Fruit fly (Drosophila melanogaster) whole organism, embryonic: ENCODE results near the gene Galphai.

ENCODE experiments used
- CG10209 ChIP-seq: fragments of 200-800 bp; sonication (Bioruptor generic); optimal IDR thresholded peaks from 3 replicates; lab custom pipeline; 2017; ENCODE audit warnings: missing biosample characterization, mild to moderate bottlenecking, missing genetic modification characterization, missing genetic modification reagents
- CG10543 ChIP-seq: fragments of 200-800 bp; sonication (Bioruptor generic); optimal IDR thresholded peaks from 3 replicates; lab custom pipeline; 2017; ENCODE audit warnings: missing biosample characterization, mild to moderate bottlenecking, missing genetic modification characterization, moderate library complexity
- CG11456 ChIP-seq: fragments of 200-800 bp; sonication (Bioruptor generic); IDR thresholded peaks from 3 replicates; pipeline ENCODE4 v1.3.6; 2022; ENCODE audit warnings: missing biosample characterization, missing genetic modification characterization
- CG11560 ChIP-seq: fragments of 200-800 bp; sonication (Bioruptor generic); IDR thresholded peaks from 3 replicates; pipeline ENCODE4 v1.3.6; 2022; ENCODE audit warnings: missing biosample characterization, missing genetic modification characterization
- CG12769 ChIP-seq: fragments of 200-800 bp; sonication (Bioruptor generic); optimal IDR thresholded peaks from 2 replicates; lab custom pipeline; 2019; ENCODE audit warnings: missing biosample characterization, mild to moderate bottlenecking, missing genetic modification characterization, moderate library complexity
- CG13287 ChIP-seq: fragments of 200-800 bp; sonication (Bioruptor generic); IDR thresholded peaks from 2 replicates; pipeline ENCODE4 v1.3.6; 2022; ENCODE audit warnings: missing biosample characterization, missing genetic modification characterization; ENCODE audit not compliant: partially characterized antibody
- CG13424 ChIP-seq: fragments of 200-800 bp; sonication (Bioruptor generic); optimal IDR thresholded peaks from 2 replicates; lab custom pipeline; 2019; ENCODE audit warnings: missing biosample characterization, mild to moderate bottlenecking, missing genetic modification characterization, moderate library complexity
- CG13624 ChIP-seq: fragments of 200-800 bp; sonication (Bioruptor generic); optimal IDR thresholded peaks from 2 replicates; lab custom pipeline; 2016; ENCODE audit warnings: missing biosample characterization, missing genetic modification characterization
- CG14965 ChIP-seq: fragments of 200-800 bp; sonication (Bioruptor generic); optimal IDR thresholded peaks from 2 replicates; lab custom pipeline; 2016; ENCODE audit warnings: missing biosample characterization, missing genetic modification characterization, borderline replicate concordance
- CG15269 ChIP-seq: fragments of 200-800 bp; sonication (Bioruptor generic); optimal IDR thresholded peaks from 2 replicates; lab custom pipeline; 2018; ENCODE audit warnings: missing biosample characterization, mild to moderate bottlenecking, missing genetic modification characterization, moderate library complexity
- CG1529 ChIP-seq: fragments of 200-800 bp; sonication (Bioruptor generic); optimal IDR thresholded peaks from 3 replicates; lab custom pipeline; 2018; ENCODE audit warnings: missing biosample characterization, missing genetic modification characterization
- CG3847 ChIP-seq: fragments of 200-800 bp; sonication (Bioruptor generic); IDR thresholded peaks from 2 replicates; pipeline ENCODE4 v1.3.6; 2022; ENCODE audit warnings: missing biosample characterization, missing genetic modification characterization
- CG4328 ChIP-seq: fragments of 200-800 bp; sonication (Bioruptor generic); optimal IDR thresholded peaks from 3 replicates; lab custom pipeline; 2017; ENCODE audit warnings: missing biosample characterization, missing genetic modification reagents, missing genetic modification characterization
- CG6791 ChIP-seq: fragments of 200-800 bp; sonication (Bioruptor generic); IDR thresholded peaks from 3 replicates; pipeline ENCODE4 v1.3.6; 2022; ENCODE audit warnings: missing biosample characterization, missing genetic modification characterization; ENCODE audit not compliant: partially characterized antibody
- CG7556 ChIP-seq: fragments of 200-800 bp; sonication (Bioruptor generic); optimal IDR thresholded peaks from 2 replicates; lab custom pipeline; 2017; ENCODE audit warnings: missing biosample characterization, mild to moderate bottlenecking, missing genetic modification characterization
- CG8359 ChIP-seq: fragments of 200-800 bp; sonication (Bioruptor generic); optimal IDR thresholded peaks from 2 replicates; lab custom pipeline; 2017; ENCODE audit warnings: missing biosample characterization, mild to moderate bottlenecking, missing genetic modification characterization, borderline replicate concordance
- CG8388 ChIP-seq: fragments of 200-800 bp; sonication (Bioruptor generic); optimal IDR thresholded peaks from 2 replicates; lab custom pipeline; 2019; ENCODE audit warnings: missing biosample characterization, mild to moderate bottlenecking, missing genetic modification characterization, moderate library complexity
- CG9817 ChIP-seq: fragments of 200-800 bp; sonication (Bioruptor generic); optimal IDR thresholded peaks from 2 replicates; lab custom pipeline; 2018; ENCODE audit warnings: missing biosample characterization, mild to moderate bottlenecking, missing genetic modification characterization, moderate library complexity
- Dbx ChIP-seq: fragments of 200-800 bp; sonication (Bioruptor generic); IDR thresholded peaks from 3 replicates; pipeline ENCODE4 v1.3.6; 2022; ENCODE audit warnings: missing biosample characterization, missing genetic modification characterization
- Deaf1 ChIP-seq: fragments of 200-800 bp; optimal IDR thresholded peaks from 3 replicates; lab custom pipeline; 2019; ENCODE audit warnings: missing biosample characterization, mild to moderate bottlenecking, missing genetic modification characterization, moderate library complexity
- Dek ChIP-seq: fragments of 200-800 bp; sonication (Bioruptor generic); optimal IDR thresholded peaks from 3 replicates; lab custom pipeline; 2019; ENCODE audit warnings: missing biosample characterization, mild to moderate bottlenecking, missing genetic modification characterization, moderate library complexity
- Dip2 ChIP-seq: fragments of 200-800 bp; sonication (Bioruptor generic); IDR thresholded peaks from 2 replicates; pipeline ENCODE4 v1.3.6; 2022; ENCODE audit warnings: missing biosample characterization, missing genetic modification characterization
- E2f1 ChIP-seq: fragments of 200-800 bp; sonication (Bioruptor generic); IDR thresholded peaks from 2 replicates; pipeline ENCODE4 v1.3.6; 2022; ENCODE audit warnings: missing biosample characterization, missing genetic modification characterization
- HLH3B ChIP-seq: fragments of 200-800 bp; sonication (Bioruptor generic); IDR thresholded peaks from 2 replicates; pipeline ENCODE4 v1.3.6; 2022; ENCODE audit warnings: missing biosample characterization, missing genetic modification characterization
- Hr39 ChIP-seq: fragments of >200 bp; optimal IDR thresholded peaks from 2 replicates; lab custom pipeline; 2017
- Hsf ChIP-seq: fragments of 200-800 bp; sonication (Bioruptor generic); optimal IDR thresholded peaks from 3 replicates; lab custom pipeline; 2016; ENCODE audit warnings: missing biosample characterization, missing genetic modification characterization
- NK7.1 ChIP-seq: fragments of 200-800 bp; sonication (Bioruptor generic); optimal IDR thresholded peaks from 3 replicates; lab custom pipeline; 2016; ENCODE audit warnings: missing biosample characterization, missing genetic modification characterization
- Oaz ChIP-seq: fragments of 200-800 bp; sonication (Bioruptor generic); IDR thresholded peaks from 2 replicates; pipeline ENCODE4 v1.3.6; 2022; ENCODE audit warnings: missing biosample characterization, missing genetic modification characterization
- Xrp1 ChIP-seq: fragments of 200-800 bp; sonication (Bioruptor generic); IDR thresholded peaks from 2 replicates; pipeline ENCODE4 v1.3.6; 2022; ENCODE audit warnings: missing biosample characterization, missing genetic modification characterization
- abd-A ChIP-seq: fragments of 200-800 bp; sonication (Bioruptor generic); optimal IDR thresholded peaks from 3 replicates; lab custom pipeline; 2019; ENCODE audit warnings: missing biosample characterization, mild to moderate bottlenecking, missing genetic modification characterization, moderate library complexity
- amos ChIP-seq: fragments of 200-800 bp; sonication (Bioruptor generic); IDR thresholded peaks from 2 replicates; pipeline ENCODE4 v1.3.6; 2022; ENCODE audit warnings: missing biosample characterization, missing genetic modification characterization; ENCODE audit not compliant: partially characterized antibody
- ase ChIP-seq: fragments of 200-800 bp; sonication (Bioruptor generic); IDR thresholded peaks from 3 replicates; pipeline ENCODE4 v1.3.6; 2022; ENCODE audit warnings: missing biosample characterization, missing genetic modification characterization
- bab2 ChIP-seq: fragments of 200-800 bp; sonication (Bioruptor generic); optimal IDR thresholded peaks from 2 replicates; lab custom pipeline; 2016; ENCODE audit warnings: missing biosample characterization, missing genetic modification characterization
- ci ChIP-seq: fragments of 200-800 bp; sonication (Bioruptor generic); IDR thresholded peaks from 3 replicates; pipeline ENCODE4 v1.3.6; 2022; ENCODE audit warnings: missing biosample characterization, missing genetic modification characterization
- dimm ChIP-seq: fragments of 200-800 bp; sonication (Bioruptor generic); IDR thresholded peaks from 2 replicates; pipeline ENCODE4 v1.3.6; 2022; ENCODE audit warnings: missing biosample characterization, missing genetic modification characterization
- dmrt11E ChIP-seq: fragments of 200-800 bp; sonication (Bioruptor generic); optimal IDR thresholded peaks from 3 replicates; lab custom pipeline; 2018; ENCODE audit warnings: missing biosample characterization, mild to moderate bottlenecking, missing genetic modification characterization, moderate library complexity
- fd3F ChIP-seq: fragments of 200-800 bp; sonication (Bioruptor generic); optimal IDR thresholded peaks from 2 replicates; lab custom pipeline; 2018; ENCODE audit warnings: missing biosample characterization, mild to moderate bottlenecking, missing genetic modification characterization, moderate library complexity
- gsb ChIP-seq: fragments of 200-800 bp; sonication (Bioruptor generic); IDR thresholded peaks from 2 replicates; pipeline ENCODE4 v1.3.6; 2022; ENCODE audit warnings: missing biosample characterization, missing genetic modification characterization
- ind ChIP-seq: fragments of 200-800 bp; sonication (Bioruptor generic); optimal IDR thresholded peaks from 3 replicates; lab custom pipeline; 2016; ENCODE audit warnings: missing biosample characterization, missing genetic modification characterization
- lbe ChIP-seq: fragments of 200-800 bp; sonication (Bioruptor generic); optimal IDR thresholded peaks from 2 replicates; lab custom pipeline; 2016; ENCODE audit warnings: missing biosample characterization, mild to moderate bottlenecking, missing genetic modification characterization
- lilli ChIP-seq: fragments of 200-800 bp; sonication (Bioruptor generic); optimal IDR thresholded peaks from 3 replicates; lab custom pipeline; 2016; ENCODE audit warnings: missing biosample characterization, missing genetic modification characterization
- org-1 ChIP-seq: fragments of 200-800 bp; sonication (Bioruptor generic); optimal IDR thresholded peaks from 2 replicates; lab custom pipeline; 2017; ENCODE audit warnings: missing biosample characterization, missing genetic modification characterization
- pfk ChIP-seq: fragments of 200-800 bp; sonication (Bioruptor generic); optimal IDR thresholded peaks from 2 replicates; lab custom pipeline; 2018; ENCODE audit warnings: missing biosample characterization, mild to moderate bottlenecking, missing genetic modification characterization, moderate library complexity
- pita ChIP-seq: fragments of 200-800 bp; sonication (Bioruptor generic); optimal IDR thresholded peaks from 2 replicates; lab custom pipeline; 2017; ENCODE audit warnings: missing biosample characterization, mild to moderate bottlenecking, missing genetic modification characterization
- psq ChIP-seq: fragments of 200-800 bp; sonication (Bioruptor generic); optimal IDR thresholded peaks from 2 replicates; lab custom pipeline; 2017; ENCODE audit warnings: missing biosample characterization, missing genetic modification characterization
- pum ChIP-seq: fragments of 200-800 bp; sonication (Bioruptor generic); optimal IDR thresholded peaks from 2 replicates; lab custom pipeline; 2016; ENCODE audit warnings: missing biosample characterization, missing genetic modification characterization
- shn ChIP-seq: fragments of 200-800 bp; sonication (Bioruptor generic); optimal IDR thresholded peaks from 3 replicates; lab custom pipeline; 2016; ENCODE audit warnings: missing biosample characterization, missing genetic modification characterization
- sqz ChIP-seq: fragments of 200-800 bp; sonication (Bioruptor generic); optimal IDR thresholded peaks from 3 replicates; lab custom pipeline; 2018; ENCODE audit warnings: missing biosample characterization, mild to moderate bottlenecking, missing genetic modification characterization
- tll ChIP-seq, 2 experiments: fragments of 200-800 bp in 1 of 2; fragments of >200 bp in 1 of 2; sonication (Bioruptor generic) in 1 of 2; optimal IDR thresholded peaks; 2 replicates each; lab custom pipeline; 2017 to 2019; ENCODE audit warnings: missing biosample characterization in 2 of 2, missing genetic modification characterization in 2 of 2, mild to moderate bottlenecking in 1 of 2, moderate library complexity in 1 of 2
- tup ChIP-seq: fragments of 200-800 bp; sonication (Bioruptor generic); optimal IDR thresholded peaks from 2 replicates; lab custom pipeline; 2016; ENCODE audit warnings: missing biosample characterization, mild to moderate bottlenecking, missing genetic modification characterization, moderate library complexity
- usp ChIP-seq: fragments of >200 bp; optimal IDR thresholded peaks from 2 replicates; lab custom pipeline; 2017; ENCODE audit warnings: missing biosample characterization, missing genetic modification characterization
- vfl ChIP-seq: fragments of 200-800 bp; sonication (Bioruptor generic); optimal IDR thresholded peaks from 2 replicates; lab custom pipeline; 2016; ENCODE audit warnings: missing biosample characterization, missing genetic modification characterization

Gene Galphai

DNA sequence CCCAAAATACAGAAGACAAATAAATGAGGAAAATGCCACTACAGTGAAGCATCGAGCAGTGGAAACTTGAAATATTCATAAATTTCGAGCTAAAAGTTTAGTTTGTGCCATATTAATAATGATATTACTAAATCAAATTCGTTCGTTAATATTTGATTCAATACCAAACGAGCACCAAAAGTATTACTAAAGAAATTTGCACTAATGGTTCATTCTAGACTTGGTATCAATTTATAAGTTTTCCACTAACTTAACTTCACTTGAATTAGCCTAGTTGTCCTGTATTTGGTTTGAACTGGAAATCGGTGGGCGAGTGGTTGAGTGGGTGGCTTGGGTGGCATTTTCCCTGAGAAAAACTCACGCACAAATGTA lies 35.9 kb downstream of the Galphai start (continued):
- TF ChIP-seq CG8388 (GFP tag; lab: Kevin White, UChicago) (no peak), CG3847 (GFP tag; lab: Robert Waterston, UW) (0 out of 2 replicates have a peak, but pooled peaks have one; percentile 18), gsb (GFP tag; lab: Robert Waterston, UW) (no peak), sqz (GFP tag; lab: Kevin White, UChicago) (no peak), CG14965 (GFP tag; lab: Kevin White, UChicago) (no peak), E2f1 (no peak), CG9817 (tag; lab: Kevin White, UChicago) (peak; percentile 41), abd-A (tag; lab: Kevin White, UChicago) (no peak), Hr39 (no peak), CG8359 (no peak), dimm (GFP tag; lab: Robert Waterston, UW) (no peak), dmrt11E (tag; lab: Kevin White, UChicago) (no peak), shn (no peak), NK7.1 (GFP tag; lab: Kevin White, UChicago) (no peak), CG13287 (GFP tag; lab: Robert Waterston, UW) (no peak), CG4328 (GFP tag; lab: Kevin White, UChicago) (no peak), pum (GFP tag; lab: Kevin White, UChicago) (no peak), CG7556 (GFP tag; lab: Kevin White, UChicago) (peak; percentile 25), CG13424 (tag; lab: Kevin White, UChicago) (peak; percentile 58), CG11560 (no peak), Deaf1 (tag; lab: Kevin White, UChicago) (no peak), pfk (no peak), vfl (GFP tag; lab: Kevin White, UChicago) (no peak), CG12769 (tag; lab: Kevin White, UChicago) (peak; percentile 31), lbe (GFP tag; lab: Kevin White, UChicago) (no peak), psq (no peak), CG10209 (GFP tag; lab: Kevin White, UChicago) (no peak), Xrp1 (GFP tag; lab: Robert Waterston, UW) (no peak), bab2 (GFP tag; lab: Kevin White, UChicago) (no peak), Oaz (no peak), CG15269 (tag; lab: Kevin White, UChicago) (peak; percentile 34), CG10543 (no peak), ind (GFP tag; lab: Kevin White, UChicago) (no peak), Dek (tag; lab: Kevin White, UChicago) (no peak), Dip2 (GFP tag; lab: Robert Waterston, UW) (no peak), Dbx (GFP tag; lab: Robert Waterston, UW) (no peak), fd3F (GFP tag; lab: Kevin White, UChicago) (no peak), CG1529 (GFP tag; lab: Kevin White, UChicago) (no peak), ase (GFP tag; lab: Robert Waterston, UW) (no peak), amos (no peak), ci (GFP tag; lab: Robert Waterston, UW) (no peak), lilli (GFP tag; lab: Kevin White, UChicago) (peak; percentile 16), usp (GFP tag; lab: Kevin White, UChicago) (no peak), pita (GFP tag; lab: Kevin White, UChicago) (no peak), CG13624 (no peak), Hsf (GFP tag; lab: Kevin White, UChicago) (no peak), CG6791 (GFP tag; lab: Robert Waterston, UW) (no peak), tll (GFP tag; optimal IDR thresholded peaks at IDR 0.05; lab: Kevin White, UChicago) (no peak), CG11456 (GFP tag; lab: Robert Waterston, UW) (no peak), HLH3B (GFP tag; lab: Robert Waterston, UW) (no peak), tup (no peak), org-1 (GFP tag; lab: Kevin White, UChicago) (no peak)
